Fruit fly (Drosophila melanogaster) whole organism: ENCODE data around the gene Spn.

Experiments used
- CG8478 ChIP-seq: fragments of >200 bp; optimal IDR thresholded peaks from 2 replicates; lab custom pipeline; 2018; ENCODE audit warnings: inconsistent platforms
- Dll ChIP-seq: fragments of >200 bp; optimal IDR thresholded peaks from 2 replicates; lab custom pipeline; 2017
- EcR ChIP-seq, 2 experiments: fragments of >200 bp; optimal IDR thresholded peaks; 2 replicates each; lab custom pipeline; 2017; ENCODE audit warnings: missing biosample characterization in 2 of 2, missing genetic modification characterization in 2 of 2, missing genetic modification reagents in 2 of 2
- pan ChIP-seq: fragments of >200 bp; optimal IDR thresholded peaks from 2 replicates; lab custom pipeline; 2017
- psq ChIP-seq: fragments of >200 bp; optimal IDR thresholded peaks from 2 replicates; lab custom pipeline; 2017
- usp ChIP-seq: fragments of >200 bp; optimal IDR thresholded peaks from 2 replicates; lab custom pipeline; 2017; ENCODE audit warnings: missing biosample characterization, missing genetic modification characterization, mixed read lengths

The Spn gene

dm6 chr3L:2554118-2554814 is at the start of gene Spn:
Spn (minus strand) TSS chr3L:2554292.
- TF ChIP-seq Dll (lab: Kevin White, UChicago) (no peak), usp (no peak), CG8478 (lab: Kevin White, UChicago) (no peak), EcR (GFP tag; optimal IDR thresholded peaks at IDR 0.05; lab: Kevin White, UChicago) (no peak), pan (lab: Kevin White, UChicago) (no peak), psq (lab: Kevin White, UChicago) (no peak)

dm6 chr3L:2600144-2600543 is 46.1 kb upstream of the Spn start, which contains the start of gene CG16986:
CG16986 (plus strand) TSS chr3L:2600331.
- no peak for TF ChIP-seq Dll (lab: Kevin White, UChicago)
- TF ChIP-seq pan (lab: Kevin White, UChicago): no peak
- TF ChIP-seq usp: no peak
- no peak for TF ChIP-seq EcR (GFP tag; optimal IDR thresholded peaks at IDR 0.05; lab: Kevin White, UChicago)

dm6 chr3L:2599214-2599730 is 45.2 kb upstream of the Spn start, which contains the start of the genes CG16985 and CG12182:
CG16985 (plus strand) TSS chr3L:2599297.
CG12182 (minus strand) TSS chr3L:2599579.
- TF ChIP-seq pan (lab: Kevin White, UChicago) (no peak), Dll (lab: Kevin White, UChicago) (no peak), EcR (GFP tag; optimal IDR thresholded peaks at IDR 0.05; lab: Kevin White, UChicago) (no peak), usp (no peak), CG8478 (lab: Kevin White, UChicago) (no peak), psq (lab: Kevin White, UChicago) (no peak)

dm6 chr3L:2595481-2595880 is 41.4 kb upstream of the Spn start, which contains the start of gene CG16984:
CG16984 (plus strand) TSS chr3L:2595781.
- no peak for TF ChIP-seq usp
- TF ChIP-seq EcR (GFP tag; optimal IDR thresholded peaks at IDR 0.05; lab: Kevin White, UChicago): no peak
- TF ChIP-seq CG8478 (lab: Kevin White, UChicago): no peak

- TF ChIP-seq EcR (GFP tag; optimal IDR thresholded peaks at IDR 0.05; lab: Kevin White, UChicago) (no peak), Dll (lab: Kevin White, UChicago) (no peak), usp (no peak)
Observed at dm6 chr3L:2590764-2591309, 36.7 kb upstream of the Spn start.

- TF ChIP-seq Dll (lab: Kevin White, UChicago) (no peak), usp (no peak), psq (lab: Kevin White, UChicago) (no peak), CG8478 (lab: Kevin White, UChicago) (no peak), pan (lab: Kevin White, UChicago) (no peak), EcR (GFP tag; optimal IDR thresholded peaks at IDR 0.05; lab: Kevin White, UChicago) (no peak)
Observed at dm6 chr3L:2589911-2590763, 36.0 kb upstream of the Spn start.

dm6 chr3L:2589167-2589910 is 35.2 kb upstream of the Spn start, which contains the start of gene dos:
dos (plus strand) TSS chr3L:2589414.
- TF ChIP-seq psq (lab: Kevin White, UChicago): no peak
- TF ChIP-seq EcR (GFP tag; optimal IDR thresholded peaks at IDR 0.05; lab: Kevin White, UChicago): no peak
- no peak for TF ChIP-seq usp
- TF ChIP-seq pan (lab: Kevin White, UChicago): no peak
- no peak for TF ChIP-seq Dll (lab: Kevin White, UChicago)
- TF ChIP-seq CG8478 (lab: Kevin White, UChicago): no peak

- TF ChIP-seq usp: no peak
- no peak for TF ChIP-seq psq (lab: Kevin White, UChicago)
- no peak for TF ChIP-seq EcR (GFP tag; optimal IDR thresholded peaks at IDR 0.05; lab: Kevin White, UChicago)
- no peak for TF ChIP-seq Dll (lab: Kevin White, UChicago)
Observed at dm6 chr3L:2588306-2588705, 34.2 kb upstream of the Spn start.

dm6 chr3L:2587562-2587918 is 33.4 kb upstream of the Spn start:
- TF ChIP-seq usp: no peak
- TF ChIP-seq psq (lab: Kevin White, UChicago): no peak
- TF ChIP-seq pan (lab: Kevin White, UChicago): no peak
- no peak for TF ChIP-seq EcR (GFP tag; optimal IDR thresholded peaks at IDR 0.05; lab: Kevin White, UChicago)
- no peak for TF ChIP-seq Dll (lab: Kevin White, UChicago)
- no peak for TF ChIP-seq CG8478 (lab: Kevin White, UChicago)

dm6 chr3L:2586804-2587561 is 32.9 kb upstream of the Spn start, which contains the start of gene RpL8:
RpL8 (plus strand) TSS chr3L:2587456.
- no peak for TF ChIP-seq usp
- no peak for TF ChIP-seq psq (lab: Kevin White, UChicago)
- TF ChIP-seq pan (lab: Kevin White, UChicago): no peak
- TF ChIP-seq EcR (GFP tag; optimal IDR thresholded peaks at IDR 0.05; lab: Kevin White, UChicago): no peak
- no peak for TF ChIP-seq CG8478 (lab: Kevin White, UChicago)
- no peak for TF ChIP-seq Dll (lab: Kevin White, UChicago)
